Worm (Caenorhabditis elegans) whole organism, young adult: Measurements from ENCODE around the gene Y11D7A.8.

Experiments
- athp-1 ChIP-seq: sonication (generic microtip); optimal IDR thresholded peaks from 2 replicates; lab custom pipeline; 2017; ENCODE audit warnings: mild to moderate bottlenecking, missing genetic modification characterization, missing compliant biosample characterization
- attf-3 ChIP-seq: fragments of 200-800 bp; sonication (Bioruptor generic); conservative IDR thresholded peaks from 2 replicates; pipeline ENCODE4 v1.3.6; 2022; ENCODE audit warnings: missing genetic modification reagents, missing genetic modification characterization, missing compliant biosample characterization
- fkh-3 ChIP-seq: sonication (generic microtip); optimal IDR thresholded peaks from 2 replicates; lab custom pipeline; 2016; ENCODE audit warnings: mild to moderate bottlenecking, missing genetic modification characterization, missing compliant biosample characterization
- hrde-1 ChIP-seq: sonication (generic microtip); optimal IDR thresholded peaks from 2 replicates; lab custom pipeline; 2016; ENCODE audit warnings: missing genetic modification characterization, mild to moderate bottlenecking, missing compliant biosample characterization, moderate library complexity, missing genotype, missing genetic modification reagents, borderline replicate concordance
- lag-1 ChIP-seq: fragments of 200-800 bp; sonication (Bioruptor generic); IDR thresholded peaks from 2 replicates; pipeline ENCODE4 v1.3.6; 2022; ENCODE audit warnings: missing genetic modification reagents, missing genetic modification characterization, missing compliant biosample characterization
- nhr-90 ChIP-seq: sonication (generic microtip); optimal IDR thresholded peaks from 2 replicates; lab custom pipeline; 2016; ENCODE audit warnings: missing genotype, mild to moderate bottlenecking, missing genetic modification characterization, missing compliant biosample characterization
- pbrm-1 ChIP-seq: fragments of 200-800 bp; sonication (Bioruptor generic); IDR thresholded peaks from 2 replicates; pipeline ENCODE4 v1.3.6; 2022; ENCODE audit warnings: missing genetic modification reagents, missing genetic modification characterization, missing compliant biosample characterization
- repo-1 ChIP-seq: sonication (generic microtip); optimal IDR thresholded peaks from 2 replicates; lab custom pipeline; 2017; ENCODE audit warnings: mild to moderate bottlenecking, missing genetic modification characterization, missing compliant biosample characterization
- snpc-1.1 ChIP-seq: sonication (generic microtip); optimal IDR thresholded peaks from 2 replicates; lab custom pipeline; 2017; ENCODE audit warnings: missing genetic modification characterization, mild to moderate bottlenecking, missing compliant biosample characterization, antibody characterized with exemption, moderate library complexity, missing genotype, missing genetic modification reagents; ENCODE audit not compliant: insufficient read depth
- snpc-3.4 ChIP-seq: sonication (generic microtip); optimal IDR thresholded peaks from 2 replicates; lab custom pipeline; 2017; ENCODE audit warnings: missing genetic modification characterization, mild to moderate bottlenecking, missing compliant biosample characterization, antibody characterized with exemption, moderate library complexity, missing genotype, missing genetic modification reagents
- unc-62 ChIP-seq: fragments of 150-350 bp; optimal IDR thresholded peaks from 2 replicates; lab custom pipeline; 2014; ENCODE audit warnings: missing biosample characterization, missing genetic modification reagents, missing genetic modification characterization

- TF ChIP-seq snpc-3.4 (tag; lab: Kevin White, UChicago) (no peak), repo-1 (tag; lab: Kevin White, UChicago) (no peak), athp-1 (no peak), lag-1 (GFP tag; lab: Robert Waterston, UW) (no peak), fkh-3 (tag; lab: Kevin White, UChicago) (no peak), pbrm-1 (GFP tag; lab: Robert Waterston, UW) (no peak), nhr-90 (tag; lab: Kevin White, UChicago) (no peak), hrde-1 (tag; lab: Kevin White, UChicago) (no peak), attf-3 (GFP tag; lab: Robert Waterston, UW) (no peak), snpc-1.1 (tag; lab: Kevin White, UChicago) (no peak), unc-62 (GFP tag; lab: Kevin White, UChicago) (no peak)
These were observed 15.3 kb downstream of the Y11D7A.8 start, which contains the start of gene Y11D7A.19 for ce11 chrIV:9266464-9266863.
